Fruit fly (Drosophila melanogaster) whole organism, embryonic: ENCODE data around the gene MSBP.

Source experiments
- Atf3 ChIP-seq: fragments of 200-800 bp; sonication (Bioruptor generic); optimal IDR thresholded peaks from 3 replicates; lab custom pipeline; 2016; ENCODE audit warnings: missing biosample characterization, missing genetic modification characterization
- Bgb ChIP-seq: fragments of 200-800 bp; sonication (Bioruptor generic); IDR thresholded peaks from 2 replicates; pipeline ENCODE4 v1.3.6; 2022; ENCODE audit warnings: missing biosample characterization, missing genetic modification characterization; ENCODE audit not compliant: partially characterized antibody
- C15 ChIP-seq: fragments of 200-800 bp; sonication (Bioruptor generic); IDR thresholded peaks from 3 replicates; pipeline ENCODE4 v1.3.6; 2022; ENCODE audit warnings: missing biosample characterization, missing genetic modification characterization
- CG10267 ChIP-seq: fragments of 200-800 bp; sonication (Bioruptor generic); optimal IDR thresholded peaks from 2 replicates; lab custom pipeline; 2018; ENCODE audit warnings: missing biosample characterization, mild to moderate bottlenecking, missing genetic modification characterization, moderate library complexity
- CG10959 ChIP-seq: fragments of 200-800 bp; sonication (Bioruptor generic); IDR thresholded peaks from 2 replicates; pipeline ENCODE4 v1.3.6; 2022; ENCODE audit warnings: missing biosample characterization, missing genetic modification characterization
- CG10979 ChIP-seq: fragments of 200-800 bp; sonication (Bioruptor generic); optimal IDR thresholded peaks from 2 replicates; lab custom pipeline; 2018; ENCODE audit warnings: missing biosample characterization, mild to moderate bottlenecking, missing genetic modification characterization, moderate library complexity
- CG11247 ChIP-seq: fragments of 200-800 bp; sonication (Bioruptor generic); IDR thresholded peaks from 2 replicates; pipeline ENCODE4 v1.3.6; 2022; ENCODE audit warnings: missing biosample characterization, missing genetic modification characterization
- CG12104 ChIP-seq: fragments of 200-800 bp; sonication (Bioruptor generic); optimal IDR thresholded peaks from 3 replicates; lab custom pipeline; 2016; ENCODE audit warnings: missing biosample characterization, missing genetic modification characterization
- CG13775 ChIP-seq: fragments of 200-800 bp; sonication (Bioruptor generic); optimal IDR thresholded peaks from 3 replicates; lab custom pipeline; 2017; ENCODE audit warnings: missing biosample characterization, mild to moderate bottlenecking, missing genetic modification characterization
- CG14050 ChIP-seq: fragments of 200-800 bp; sonication (Bioruptor generic); IDR thresholded peaks from 3 replicates; pipeline ENCODE4 v1.3.6; 2022; ENCODE audit warnings: missing biosample characterization, missing genetic modification characterization
- CG15514 ChIP-seq: fragments of 200-800 bp; sonication (Bioruptor generic); optimal IDR thresholded peaks from 3 replicates; lab custom pipeline; 2017; ENCODE audit warnings: missing biosample characterization, missing genetic modification characterization, mild to moderate bottlenecking, moderate library complexity, missing genetic modification reagents
- CG16815 ChIP-seq: fragments of 200-800 bp; sonication (Bioruptor generic); optimal IDR thresholded peaks from 3 replicates; lab custom pipeline; 2017; ENCODE audit warnings: missing biosample characterization, mild to moderate bottlenecking, missing genetic modification characterization
- CG17328 ChIP-seq: fragments of 200-800 bp; sonication (Bioruptor generic); IDR thresholded peaks from 2 replicates; pipeline ENCODE4 v1.3.6; 2022; ENCODE audit warnings: missing biosample characterization, missing genetic modification characterization
- CG30431 ChIP-seq: fragments of 200-800 bp; sonication (Bioruptor generic); optimal IDR thresholded peaks from 2 replicates; lab custom pipeline; 2017; ENCODE audit warnings: missing biosample characterization, missing genetic modification characterization
- CG31441 ChIP-seq: fragments of 200-800 bp; sonication (Bioruptor generic); IDR thresholded peaks from 2 replicates; pipeline ENCODE4 v1.3.6; 2022; ENCODE audit warnings: missing biosample characterization, missing genetic modification characterization
- CG34224 ChIP-seq: fragments of 200-800 bp; sonication (Bioruptor generic); IDR thresholded peaks from 3 replicates; pipeline ENCODE4 v1.3.6; 2022; ENCODE audit warnings: missing biosample characterization, missing genetic modification characterization; ENCODE audit not compliant: partially characterized antibody
- CG6791 ChIP-seq: fragments of 200-800 bp; sonication (Bioruptor generic); IDR thresholded peaks from 3 replicates; pipeline ENCODE4 v1.3.6; 2022; ENCODE audit warnings: missing biosample characterization, missing genetic modification characterization; ENCODE audit not compliant: partially characterized antibody
- CG7372 ChIP-seq: fragments of 200-800 bp; sonication (Bioruptor generic); IDR thresholded peaks from 2 replicates; pipeline ENCODE4 v1.3.6; 2022; ENCODE audit warnings: missing biosample characterization, missing genetic modification characterization
- CG7839 ChIP-seq: fragments of 200-800 bp; sonication (Bioruptor generic); optimal IDR thresholded peaks from 3 replicates; lab custom pipeline; 2018; ENCODE audit warnings: missing biosample characterization, mild to moderate bottlenecking, missing genetic modification characterization, moderate library complexity
- CG9609 ChIP-seq: fragments of 200-800 bp; sonication (Bioruptor generic); optimal IDR thresholded peaks from 3 replicates; lab custom pipeline; 2016; ENCODE audit warnings: missing biosample characterization, missing genetic modification characterization
- Chrac-16 ChIP-seq: fragments of 200-800 bp; sonication (Bioruptor generic); optimal IDR thresholded peaks from 3 replicates; lab custom pipeline; 2016; ENCODE audit warnings: missing biosample characterization, missing genetic modification characterization
- CoRest ChIP-seq: fragments of 200-800 bp; sonication (Bioruptor generic); optimal IDR thresholded peaks from 3 replicates; lab custom pipeline; 2018; ENCODE audit warnings: missing biosample characterization, mild to moderate bottlenecking, missing genetic modification characterization, moderate library complexity
- Dek ChIP-seq: fragments of 200-800 bp; sonication (Bioruptor generic); optimal IDR thresholded peaks from 3 replicates; lab custom pipeline; 2019; ENCODE audit warnings: missing biosample characterization, mild to moderate bottlenecking, missing genetic modification characterization, moderate library complexity
- Dip2 ChIP-seq: fragments of 200-800 bp; sonication (Bioruptor generic); IDR thresholded peaks from 2 replicates; pipeline ENCODE4 v1.3.6; 2022; ENCODE audit warnings: missing biosample characterization, missing genetic modification characterization
- Dip3 ChIP-seq: fragments of 200-800 bp; sonication (Bioruptor generic); optimal IDR thresholded peaks from 3 replicates; lab custom pipeline; 2016; ENCODE audit warnings: missing biosample characterization, missing genetic modification characterization
- Doc2 ChIP-seq: fragments of 200-800 bp; sonication (Bioruptor generic); IDR thresholded peaks from 2 replicates; pipeline ENCODE4 v1.3.6; 2022; ENCODE audit warnings: missing biosample characterization, missing genetic modification characterization
- E2f2 ChIP-seq: fragments of 200-800 bp; sonication (Bioruptor generic); IDR thresholded peaks from 2 replicates; pipeline ENCODE4 v1.3.6; 2022; ENCODE audit warnings: missing biosample characterization, missing genetic modification characterization
- Elba2 ChIP-seq: fragments of 200-800 bp; sonication (Bioruptor generic); optimal IDR thresholded peaks from 3 replicates; lab custom pipeline; 2016; ENCODE audit warnings: missing biosample characterization, missing genetic modification characterization
- Gug ChIP-seq: fragments of 200-800 bp; sonication (Bioruptor generic); IDR thresholded peaks from 4 replicates; pipeline ENCODE4 v1.3.6; 2022; ENCODE audit warnings: missing biosample characterization, missing genetic modification characterization
- HLH3B ChIP-seq: fragments of 200-800 bp; sonication (Bioruptor generic); IDR thresholded peaks from 2 replicates; pipeline ENCODE4 v1.3.6; 2022; ENCODE audit warnings: missing biosample characterization, missing genetic modification characterization
- Hr3 ChIP-seq: fragments of 200-800 bp; sonication (Bioruptor generic); optimal IDR thresholded peaks from 3 replicates; lab custom pipeline; 2016; ENCODE audit warnings: missing biosample characterization, missing genetic modification characterization
- MESR4 ChIP-seq: fragments of 200-800 bp; sonication (Bioruptor generic); optimal IDR thresholded peaks from 2 replicates; lab custom pipeline; 2018; ENCODE audit warnings: missing biosample characterization, mild to moderate bottlenecking, missing genetic modification characterization, moderate library complexity
- Max ChIP-seq: fragments of 200-800 bp; sonication (Bioruptor generic); optimal IDR thresholded peaks from 2 replicates; lab custom pipeline; 2016; ENCODE audit warnings: missing biosample characterization, mild to moderate bottlenecking, missing genetic modification characterization
- Oli ChIP-seq: fragments of 200-800 bp; sonication (Bioruptor generic); optimal IDR thresholded peaks from 2 replicates; lab custom pipeline; 2018; ENCODE audit warnings: missing biosample characterization, mild to moderate bottlenecking, missing genetic modification characterization, moderate library complexity
- Scr ChIP-seq: fragments of 200-800 bp; sonication (Bioruptor generic); IDR thresholded peaks from 2 replicates; pipeline ENCODE4 v1.3.6; 2022; ENCODE audit warnings: missing biosample characterization, missing genetic modification characterization; ENCODE audit not compliant: partially characterized antibody
- Sox102F ChIP-seq: fragments of 200-800 bp; sonication (Bioruptor generic); optimal IDR thresholded peaks from 2 replicates; lab custom pipeline; 2018; ENCODE audit warnings: missing biosample characterization, mild to moderate bottlenecking, missing genetic modification characterization, moderate library complexity
- Spps ChIP-seq: fragments of 200-800 bp; sonication (Bioruptor generic); optimal IDR thresholded peaks from 2 replicates; lab custom pipeline; 2018; ENCODE audit warnings: missing biosample characterization, mild to moderate bottlenecking, missing genetic modification characterization
- Taf1 ChIP-seq: fragments of 200-800 bp; sonication (Bioruptor generic); IDR thresholded peaks from 2 replicates; pipeline ENCODE4 v1.3.6; 2022; ENCODE audit warnings: missing biosample characterization, missing genetic modification characterization
- Vsx1 ChIP-seq: fragments of 200-800 bp; sonication (Bioruptor generic); optimal IDR thresholded peaks from 2 replicates; lab custom pipeline; 2017; ENCODE audit warnings: missing biosample characterization, mild to moderate bottlenecking, missing genetic modification characterization, missing genetic modification reagents
- caup ChIP-seq: fragments of 200-800 bp; sonication (Bioruptor generic); optimal IDR thresholded peaks from 3 replicates; lab custom pipeline; 2017; ENCODE audit warnings: missing biosample characterization, mild to moderate bottlenecking, missing genetic modification characterization, moderate library complexity; ENCODE audit not compliant: severe bottlenecking
- crc ChIP-seq: fragments of 200-800 bp; sonication (Bioruptor generic); optimal IDR thresholded peaks from 2 replicates; lab custom pipeline; 2016; ENCODE audit warnings: missing biosample characterization, missing genetic modification characterization
- esg ChIP-seq: fragments of 200-800 bp; sonication (Bioruptor generic); conservative IDR thresholded peaks from 2 replicates; pipeline ENCODE4 v1.3.6; 2022; ENCODE audit warnings: missing biosample characterization, missing genetic modification characterization
- exex ChIP-seq: fragments of 200-800 bp; sonication (Bioruptor generic); optimal IDR thresholded peaks from 4 replicates; lab custom pipeline; 2018; ENCODE audit warnings: missing biosample characterization, mild to moderate bottlenecking, missing genetic modification characterization, moderate library complexity
- eyg ChIP-seq: fragments of 200-800 bp; sonication (Bioruptor generic); optimal IDR thresholded peaks from 3 replicates; lab custom pipeline; 2016; ENCODE audit warnings: missing biosample characterization, missing genetic modification characterization
- pfk ChIP-seq: fragments of 200-800 bp; sonication (Bioruptor generic); optimal IDR thresholded peaks from 2 replicates; lab custom pipeline; 2018; ENCODE audit warnings: missing biosample characterization, mild to moderate bottlenecking, missing genetic modification characterization, moderate library complexity
- pzg ChIP-seq: fragments of 200-800 bp; sonication (Bioruptor generic); optimal IDR thresholded peaks from 3 replicates; lab custom pipeline; 2018; ENCODE audit warnings: missing biosample characterization, mild to moderate bottlenecking, missing genetic modification characterization, moderate library complexity
- trh ChIP-seq: fragments of 200-800 bp; sonication (Bioruptor generic); optimal IDR thresholded peaks from 2 replicates; lab custom pipeline; 2016; ENCODE audit warnings: missing biosample characterization, missing genetic modification characterization
- twi ChIP-seq: fragments of 200-800 bp; optimal IDR thresholded peaks from 2 replicates; lab custom pipeline; 2019; ENCODE audit warnings: missing biosample characterization, mild to moderate bottlenecking, missing genetic modification characterization, moderate library complexity

The MSBP gene

dm6 chrX:15889780-15890608 lies at the start of gene MSBP, which contains the start of gene CG15916 (continued):
- TF ChIP-seq CG10979, result peak; percentile 27
- no peak for TF ChIP-seq HLH3B
- TF ChIP-seq Max (GFP tag; lab: Kevin White, UChicago), result peak; percentile 12
- TF ChIP-seq Bgb, result no peak; the same call in 1 of the 2 replicates
- TF ChIP-seq CG10267 (tag; lab: Kevin White, UChicago), result peak; percentile 70
- TF ChIP-seq E2f2 (GFP tag; lab: Robert Waterston, UW), result no peak
- no peak for TF ChIP-seq Doc2
- TF ChIP-seq CG31441 (GFP tag; lab: Robert Waterston, UW), result peak; percentile 59; the same call in 1 of the 2 replicates
- TF ChIP-seq Elba2 (GFP tag; lab: Kevin White, UChicago), result peak; percentile 13
- TF ChIP-seq Sox102F (GFP tag; lab: Kevin White, UChicago), result no peak
- TF ChIP-seq CG9609 (GFP tag; lab: Kevin White, UChicago), result no peak
- no peak for TF ChIP-seq Gug (GFP tag; lab: Robert Waterston, UW)
- peak; percentile 50 for TF ChIP-seq CG13775 (GFP tag; lab: Kevin White, UChicago)
- no peak for TF ChIP-seq caup (GFP tag; lab: Kevin White, UChicago)
- no peak for TF ChIP-seq Vsx1
- no peak for TF ChIP-seq CG6791 (GFP tag; lab: Robert Waterston, UW)
- TF ChIP-seq CG10959, result no peak
- TF ChIP-seq Taf1 (GFP tag; lab: Robert Waterston, UW), result 0 out of 2 replicates have a peak, but pooled peaks have one; percentile 8
- TF ChIP-seq Dek (tag; lab: Kevin White, UChicago), result peak; percentile 13
- TF ChIP-seq pfk (GFP tag; lab: Kevin White, UChicago), result peak; percentile 76
- TF ChIP-seq Dip2 (GFP tag; lab: Robert Waterston, UW), result no peak
- TF ChIP-seq eyg (GFP tag; lab: Kevin White, UChicago), result no peak
- TF ChIP-seq CG34224 (GFP tag; lab: Robert Waterston, UW), result no peak
- no peak for TF ChIP-seq trh (GFP tag; lab: Kevin White, UChicago)
- peak; percentile 34 for TF ChIP-seq Oli (tag; lab: Kevin White, UChicago)
- no peak for TF ChIP-seq CG17328 (GFP tag; lab: Robert Waterston, UW)
- peak; percentile 26 for TF ChIP-seq CG16815 (GFP tag; lab: Kevin White, UChicago)
- TF ChIP-seq CG14050 (GFP tag; lab: Robert Waterston, UW), result no peak
- peak; percentile 45 for TF ChIP-seq CG7839 (tag; lab: Kevin White, UChicago)
- TF ChIP-seq CG15514 (GFP tag; lab: Kevin White, UChicago), result peak; percentile 34
- TF ChIP-seq Dip3, result peak; percentile 1
- TF ChIP-seq Scr (GFP tag; lab: Robert Waterston, UW), result peak; percentile 30; the same call in 1 of the 2 replicates
- no peak for TF ChIP-seq CG12104
- TF ChIP-seq esg (GFP tag; lab: Robert Waterston, UW), result peak; percentile 33; the same call in 1 of the 2 replicates
- TF ChIP-seq Hr3 (GFP tag; lab: Kevin White, UChicago), result peak; percentile 22
- no peak for TF ChIP-seq Atf3 (GFP tag; lab: Kevin White, UChicago)
- peak; percentile 26 for TF ChIP-seq Chrac-16 (GFP tag; lab: Kevin White, UChicago)
- peak; percentile 75 for TF ChIP-seq MESR4 (GFP tag; lab: Kevin White, UChicago)
- TF ChIP-seq twi (tag; lab: Kevin White, UChicago), result peak; percentile 14
- TF ChIP-seq CG7372 (GFP tag; lab: Robert Waterston, UW), result peak; percentile 20; the same call in 1 of the 2 replicates
- no peak for TF ChIP-seq exex (tag; lab: Kevin White, UChicago)
- 0 out of 2 replicates have a peak, but pooled peaks have one; percentile 24 for TF ChIP-seq CG11247 (GFP tag; lab: Robert Waterston, UW)
- peak; percentile 73 for TF ChIP-seq CoRest
- no peak for TF ChIP-seq C15
- no peak for TF ChIP-seq crc (GFP tag; lab: Kevin White, UChicago)
- TF ChIP-seq Spps (tag; lab: Kevin White, UChicago), result no peak
- TF ChIP-seq pzg (GFP tag; lab: Kevin White, UChicago), result peak; percentile 20
- no peak for TF ChIP-seq CG30431 (GFP tag; lab: Kevin White, UChicago)
